Fruit fly (Drosophila melanogaster) whole organism: ENCODE data around the gene CG8301.

Experiments used
- CG8478 ChIP-seq: fragments of >200 bp; optimal IDR thresholded peaks from 2 replicates; lab custom pipeline; 2018; ENCODE audit warnings: inconsistent platforms
- EcR ChIP-seq, 2 experiments: fragments of >200 bp; optimal IDR thresholded peaks; 2 replicates each; lab custom pipeline; 2017; ENCODE audit warnings: missing biosample characterization in 2 of 2, missing genetic modification characterization in 2 of 2, missing genetic modification reagents in 2 of 2
- pan ChIP-seq: fragments of >200 bp; optimal IDR thresholded peaks from 2 replicates; lab custom pipeline; 2017
- psq ChIP-seq: fragments of >200 bp; optimal IDR thresholded peaks from 2 replicates; lab custom pipeline; 2017
- usp ChIP-seq: fragments of >200 bp; optimal IDR thresholded peaks from 2 replicates; lab custom pipeline; 2017; ENCODE audit warnings: missing biosample characterization, missing genetic modification characterization, mixed read lengths

dm6 chr3R:9626266-9626665 is 45.2 kb downstream of the CG8301 start:
- no peak for TF ChIP-seq usp
- TF ChIP-seq pan (lab: Kevin White, UChicago), result no peak
- no peak for TF ChIP-seq CG8478 (lab: Kevin White, UChicago)
- TF ChIP-seq psq (lab: Kevin White, UChicago), result no peak
- TF ChIP-seq EcR (GFP tag; optimal IDR thresholded peaks at IDR 0.05; lab: Kevin White, UChicago), result no peak
